Fruit fly (Drosophila melanogaster) whole organism, embryonic: ENCODE measurements around the gene CG13449.

ENCODE experiments used
- CG12071 ChIP-seq: fragments of 200-800 bp; sonication (Bioruptor generic); optimal IDR thresholded peaks from 3 replicates; lab custom pipeline; 2018; ENCODE audit warnings: missing biosample characterization, mild to moderate bottlenecking, missing genetic modification characterization
- CG13287 ChIP-seq: fragments of 200-800 bp; sonication (Bioruptor generic); IDR thresholded peaks from 2 replicates; pipeline ENCODE4 v1.3.6; 2022; ENCODE audit warnings: missing biosample characterization, missing genetic modification characterization; ENCODE audit not compliant: partially characterized antibody
- CG6654 ChIP-seq: fragments of 200-800 bp; sonication (Bioruptor generic); optimal IDR thresholded peaks from 2 replicates; lab custom pipeline; 2017; ENCODE audit warnings: missing biosample characterization, mild to moderate bottlenecking, missing genetic modification characterization
- Nf-YA ChIP-seq: fragments of 200-800 bp; sonication (Bioruptor generic); IDR thresholded peaks from 2 replicates; pipeline ENCODE4 v1.3.6; 2022; ENCODE audit warnings: missing biosample characterization, missing genetic modification characterization
- fru ChIP-seq: fragments of >200 bp; optimal IDR thresholded peaks from 2 replicates; lab custom pipeline; 2017
- gcm ChIP-seq: fragments of 200-800 bp; sonication (Bioruptor generic); optimal IDR thresholded peaks from 2 replicates; lab custom pipeline; 2019; ENCODE audit warnings: missing biosample characterization, mild to moderate bottlenecking, missing genetic modification characterization, moderate library complexity
- peb ChIP-seq: fragments of 200-800 bp; sonication (Bioruptor generic); IDR thresholded peaks from 2 replicates; pipeline ENCODE4 v1.3.6; 2022; ENCODE audit warnings: missing biosample characterization, missing genetic modification characterization
- run ChIP-seq: fragments of 200-800 bp; sonication (Bioruptor generic); optimal IDR thresholded peaks from 3 replicates; lab custom pipeline; 2018; ENCODE audit warnings: missing biosample characterization, mild to moderate bottlenecking, missing genetic modification characterization
- sc ChIP-seq, 3 experiments: fragments of >200 bp in 2 of 3; fragments of 200-800 bp in 1 of 3; sonication (Bioruptor generic) in 1 of 3; optimal IDR thresholded peaks; 2 replicates in 2 of 3; 3 replicates in 1 of 3; lab custom pipeline; 2017; ENCODE audit warnings: mild to moderate bottlenecking in 1 of 3, missing biosample characterization in 1 of 3, missing genetic modification characterization in 1 of 3, missing genetic modification reagents in 1 of 3

DNA sequence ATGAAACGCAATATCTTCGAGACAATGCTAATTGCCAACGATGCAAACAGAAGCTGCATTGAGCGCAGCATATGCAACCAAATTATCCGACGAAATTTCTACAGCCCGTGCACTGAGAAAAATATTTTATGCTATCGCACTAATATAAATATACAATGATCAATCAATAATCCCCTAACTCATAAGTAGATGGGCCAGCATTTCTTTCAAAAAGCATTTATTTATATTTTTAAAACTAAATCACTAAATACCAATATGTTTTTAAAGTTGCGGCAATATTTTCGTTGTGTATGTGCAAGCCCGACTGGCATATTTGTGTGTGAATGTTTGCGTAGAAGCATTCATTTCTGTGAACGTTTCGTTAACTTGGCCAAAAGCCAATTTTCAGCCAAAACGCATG, 33.6 kb upstream of the CG13449 start:
- TF ChIP-seq gcm (GFP tag; lab: Kevin White, UChicago) (no peak), run (tag; lab: Kevin White, UChicago) (no peak), CG6654 (GFP tag; lab: Kevin White, UChicago) (no peak), peb (GFP tag; lab: Robert Waterston, UW) (no peak), fru (no peak), CG13287 (GFP tag; lab: Robert Waterston, UW) (no peak), CG12071 (GFP tag; lab: Kevin White, UChicago) (no peak), Nf-YA (GFP tag; lab: Robert Waterston, UW) (no peak), sc (optimal IDR thresholded peaks at IDR 0.05; lab: Kevin White, UChicago) (no peak), sc (GFP tag; optimal IDR thresholded peaks at IDR 0.05; lab: Kevin White, UChicago) (no peak)
